Fruit fly (Drosophila melanogaster) whole organism, adult: Measurements from ENCODE around the gene CG32240.

ENCODE experiments used
- CG11617 ChIP-seq: fragments of 200-800 bp; sonication (Bioruptor generic); optimal IDR thresholded peaks from 2 replicates; lab custom pipeline; 2017; ENCODE audit warnings: mild to moderate bottlenecking, missing biosample characterization, missing genetic modification reagents, missing genetic modification characterization
- CG14711 ChIP-seq: fragments of 200-800 bp; sonication (Bioruptor generic); optimal IDR thresholded peaks from 2 replicates; lab custom pipeline; 2018; ENCODE audit warnings: missing biosample characterization, mild to moderate bottlenecking, missing genetic modification characterization, moderate library complexity
- CG1620 ChIP-seq: fragments of 200-800 bp; sonication (Bioruptor generic); optimal IDR thresholded peaks from 2 replicates; lab custom pipeline; 2016; ENCODE audit warnings: missing biosample characterization, missing genetic modification characterization
- CG5204 ChIP-seq: fragments of 200-800 bp; sonication (Bioruptor generic); optimal IDR thresholded peaks from 2 replicates; lab custom pipeline; 2016; ENCODE audit warnings: missing biosample characterization, missing genetic modification characterization
- CG7045 ChIP-seq: fragments of 200-800 bp; sonication (Bioruptor generic); optimal IDR thresholded peaks from 2 replicates; lab custom pipeline; 2017; ENCODE audit warnings: missing biosample characterization, mild to moderate bottlenecking, missing genetic modification characterization
- Clk ChIP-seq: fragments of 200-800 bp; sonication (Bioruptor generic); optimal IDR thresholded peaks from 2 replicates; lab custom pipeline; 2017; ENCODE audit warnings: missing biosample characterization, missing genetic modification characterization
- Hr96 ChIP-seq: fragments of 200-800 bp; sonication (Bioruptor generic); optimal IDR thresholded peaks from 2 replicates; lab custom pipeline; 2016; ENCODE audit warnings: missing biosample characterization, missing genetic modification characterization
- bab1 ChIP-seq: fragments of 200-800 bp; sonication (Bioruptor generic); optimal IDR thresholded peaks from 3 replicates; lab custom pipeline; 2019; ENCODE audit warnings: missing biosample characterization, mild to moderate bottlenecking, missing genetic modification characterization, moderate library complexity
- kay ChIP-seq: fragments of 200-800 bp; sonication (Bioruptor generic); peaks from one replicate; lab custom pipeline; 2016; ENCODE audit warnings: missing biosample characterization, missing genetic modification characterization, borderline replicate concordance
- ovo ChIP-seq: fragments of 200-800 bp; sonication (Bioruptor generic); optimal IDR thresholded peaks from 2 replicates; lab custom pipeline; 2016; ENCODE audit warnings: missing biosample characterization, missing genetic modification characterization
- toe ChIP-seq: fragments of 200-800 bp; sonication (Bioruptor generic); optimal IDR thresholded peaks from 2 replicates; lab custom pipeline; 2016; ENCODE audit warnings: missing biosample characterization, missing genetic modification characterization

DNA sequence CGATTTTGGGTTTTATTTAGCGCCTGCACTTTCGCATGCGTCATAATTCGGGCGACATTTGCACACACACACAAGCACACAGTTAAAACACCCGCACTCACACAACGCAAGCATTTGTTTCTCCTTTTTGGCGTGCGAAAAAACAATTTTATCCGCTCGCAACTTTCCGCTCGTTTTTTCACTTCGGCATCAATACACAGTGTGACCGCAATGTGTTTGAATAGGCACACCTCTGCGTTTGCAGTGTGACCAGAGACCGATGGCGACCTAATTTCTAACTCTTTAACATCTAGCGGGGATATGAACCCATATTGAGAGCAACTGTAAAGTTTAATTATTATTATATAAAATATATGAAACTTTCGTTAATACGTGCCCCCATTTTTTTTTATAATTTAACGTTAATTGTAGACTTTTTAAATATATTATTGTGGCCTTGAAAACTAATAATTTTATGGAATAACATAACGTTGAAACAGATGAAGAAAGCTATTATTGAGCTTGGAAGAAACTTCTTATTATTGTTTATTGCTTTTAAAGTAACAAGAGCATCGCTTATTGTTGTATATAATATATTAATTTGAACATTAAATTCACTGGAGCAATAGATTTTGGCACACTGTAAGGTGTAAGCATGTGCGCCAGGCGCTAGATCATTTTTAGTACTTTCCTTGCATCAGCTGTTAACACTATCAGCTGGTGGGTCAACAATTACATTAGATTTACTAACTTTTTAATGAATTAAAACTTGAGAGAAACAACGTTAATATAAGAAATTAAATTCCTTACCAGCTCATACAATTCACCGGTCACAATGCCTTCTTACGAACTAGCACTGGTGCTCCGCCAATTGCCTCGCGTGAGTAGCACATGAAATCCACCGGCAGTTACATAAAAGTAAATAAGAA is 17.3 kb downstream of the CG32240 start, which contains the start of the genes Cip4 and mRpS6:
- TF ChIP-seq CG7045 (GFP tag; lab: Kevin White, UChicago) = no peak
- peak; percentile 16 for TF ChIP-seq Hr96 (GFP tag; lab: Kevin White, UChicago)
- peak; percentile 87 for TF ChIP-seq kay (GFP tag; lab: Kevin White, UChicago)
- no peak for TF ChIP-seq CG14711 (tag; lab: Kevin White, UChicago)
- peak; percentile 76 for TF ChIP-seq toe (GFP tag; lab: Kevin White, UChicago)
- TF ChIP-seq ovo = peak; percentile 62
- TF ChIP-seq bab1 (GFP tag; lab: Kevin White, UChicago) = peak; percentile 63
- peak; percentile 70 for TF ChIP-seq CG5204
- TF ChIP-seq Clk (GFP tag; lab: Kevin White, UChicago) = no peak
- TF ChIP-seq CG11617 (GFP tag; lab: Kevin White, UChicago) = peak; percentile 81
- peak; percentile 68 for TF ChIP-seq CG1620
